Fruit fly (Drosophila melanogaster) whole organism, wandering third instar larva: ENCODE measurements around the gene PGRP-SB1.
A peak's percentile ranks its signal among the peaks of the same experiment; 100 is the strongest.

Source experiments
- Abd-B ChIP-seq: fragments of >200 bp; optimal IDR thresholded peaks from 2 replicates; lab custom pipeline; 2017; ENCODE audit warnings: missing biosample characterization, missing genetic modification characterization
- CG32264 ChIP-seq: fragments of 200-800 bp; sonication (Bioruptor generic); optimal IDR thresholded peaks from 2 replicates; lab custom pipeline; 2016; ENCODE audit warnings: missing biosample characterization, missing genetic modification characterization
- CG9705 ChIP-seq: fragments of 200-800 bp; sonication (Bioruptor generic); optimal IDR thresholded peaks from 2 replicates; lab custom pipeline; 2018; ENCODE audit warnings: missing biosample characterization, mild to moderate bottlenecking, missing genetic modification characterization
- CrebA ChIP-seq: fragments of 200-800 bp; sonication (Bioruptor generic); optimal IDR thresholded peaks from 2 replicates; lab custom pipeline; 2016; ENCODE audit warnings: missing biosample characterization, mild to moderate bottlenecking, missing genetic modification characterization, borderline replicate concordance
- Dif ChIP-seq: fragments of 200-275, 200-300 bp; sonication (Bioruptor generic); optimal IDR thresholded peaks from 2 replicates; lab custom pipeline; 2018; ENCODE audit warnings: missing biosample characterization, missing genetic modification characterization; ENCODE audit not compliant: partially characterized antibody
- N ChIP-seq: fragments of >200 bp; optimal IDR thresholded peaks from 2 replicates; lab custom pipeline; 2018; ENCODE audit warnings: missing biosample characterization, missing external identifiers, missing genetic modification characterization
- OdsH ChIP-seq: fragments of 200-800 bp; sonication (Bioruptor generic); optimal IDR thresholded peaks from 2 replicates; lab custom pipeline; 2016; ENCODE audit warnings: missing biosample characterization, mild to moderate bottlenecking, missing genetic modification characterization
- brk ChIP-seq: fragments of 200-800 bp; sonication (Bioruptor generic); optimal IDR thresholded peaks from 2 replicates; lab custom pipeline; 2016; ENCODE audit warnings: missing biosample characterization, mild to moderate bottlenecking, missing genetic modification characterization
- dmrt93B ChIP-seq: fragments of 200-800 bp; sonication (Bioruptor generic); optimal IDR thresholded peaks from 2 replicates; lab custom pipeline; 2018; ENCODE audit warnings: missing biosample characterization, mild to moderate bottlenecking, missing genetic modification characterization
- jim ChIP-seq: fragments of 175-275, 200-325 bp; sonication (Bioruptor generic); optimal IDR thresholded peaks from 2 replicates; lab custom pipeline; 2016; ENCODE audit warnings: missing biosample characterization, mild to moderate bottlenecking, missing genetic modification characterization
- lola ChIP-seq: fragments of >200 bp; optimal IDR thresholded peaks from 2 replicates; lab custom pipeline; 2017; ENCODE audit warnings: missing biosample characterization, missing genetic modification characterization
- psq ChIP-seq: fragments of 200-800 bp; sonication (Bioruptor generic); optimal IDR thresholded peaks from 3 replicates; lab custom pipeline; 2017; ENCODE audit warnings: missing biosample characterization, mild to moderate bottlenecking, missing genetic modification characterization, moderate library complexity
- sage ChIP-seq: fragments of 200-800 bp; sonication (Bioruptor generic); optimal IDR thresholded peaks from 2 replicates; lab custom pipeline; 2016; ENCODE audit warnings: missing biosample characterization, mild to moderate bottlenecking, missing genetic modification characterization
- tai ChIP-seq: sonication (Bioruptor generic); optimal IDR thresholded peaks from 2 replicates; lab custom pipeline; 2016; ENCODE audit warnings: missing biosample characterization, missing genetic modification characterization

DNA sequence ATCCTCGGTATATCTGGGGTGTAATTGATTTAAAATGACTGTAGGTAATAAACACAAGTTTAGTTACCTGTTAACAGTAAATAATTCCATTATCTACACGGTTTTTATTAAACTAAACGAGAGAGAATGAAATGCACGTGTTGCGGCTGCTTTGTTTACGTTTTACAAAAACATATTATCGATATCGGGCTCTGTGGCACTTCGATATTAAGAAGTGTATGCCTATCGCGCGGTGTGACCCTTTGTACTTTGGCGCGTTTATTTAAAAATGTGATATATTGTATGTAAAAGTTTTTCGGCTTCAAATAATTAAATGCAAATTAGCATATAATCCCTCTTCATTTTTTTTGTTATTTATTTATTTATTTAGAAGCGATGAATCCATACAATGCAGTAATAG is 2.9 kb upstream of the PGRP-SB1 start, which contains the start of gene Dbp73D:
- no peak for TF ChIP-seq dmrt93B
- no peak for TF ChIP-seq CG9705 (GFP tag; lab: Kevin White, UChicago)
- no peak for TF ChIP-seq Abd-B (GFP tag; lab: Kevin White, UChicago)
- TF ChIP-seq CG32264 (GFP tag; lab: Kevin White, UChicago) = no peak
- no peak for TF ChIP-seq CrebA
- TF ChIP-seq N (GFP tag; lab: Kevin White, UChicago) = no peak
- no peak for TF ChIP-seq brk (GFP tag; lab: Kevin White, UChicago)
- no peak for TF ChIP-seq sage (GFP tag; lab: Kevin White, UChicago)
- TF ChIP-seq jim = no peak
- TF ChIP-seq psq (GFP tag; lab: Kevin White, UChicago) = no peak
- no peak for TF ChIP-seq tai (GFP tag; lab: Kevin White, UChicago)
- TF ChIP-seq OdsH (GFP tag; lab: Kevin White, UChicago) = no peak
- TF ChIP-seq lola (GFP tag; lab: Kevin White, UChicago) = no peak
- TF ChIP-seq Dif (GFP tag; lab: Kevin White, UChicago) = peak; percentile 96
